Fruit fly (Drosophila melanogaster) whole organism, embryonic: ENCODE data around the gene Ktch.

ENCODE experiments used
- Awh ChIP-seq: fragments of 200-800 bp; sonication (Bioruptor generic); IDR thresholded peaks from 2 replicates; pipeline ENCODE4, ENCODE4 v1.3.6; 2022; ENCODE audit warnings: missing biosample characterization, missing genetic modification characterization
- Bdp1 ChIP-seq: fragments of 200-800 bp; sonication (Bioruptor generic); optimal IDR thresholded peaks from 3 replicates; lab custom pipeline; 2016; ENCODE audit warnings: missing biosample characterization, missing genetic modification characterization
- CG1529 ChIP-seq: fragments of 200-800 bp; sonication (Bioruptor generic); optimal IDR thresholded peaks from 3 replicates; lab custom pipeline; 2018; ENCODE audit warnings: missing biosample characterization, missing genetic modification characterization
- CG15601 ChIP-seq: fragments of 200-800 bp; sonication (Bioruptor generic); optimal IDR thresholded peaks from 3 replicates; lab custom pipeline; 2019; ENCODE audit warnings: missing biosample characterization, mild to moderate bottlenecking, missing genetic modification characterization, moderate library complexity
- CG1647 ChIP-seq: fragments of 200-800 bp; sonication (Bioruptor generic); optimal IDR thresholded peaks from 3 replicates; lab custom pipeline; 2016; ENCODE audit warnings: missing biosample characterization, missing genetic modification characterization
- CG17328 ChIP-seq: fragments of 200-800 bp; sonication (Bioruptor generic); IDR thresholded peaks from 2 replicates; pipeline ENCODE4 v1.3.6; 2022; ENCODE audit warnings: missing biosample characterization, missing genetic modification characterization
- CG17612 ChIP-seq: fragments of 200-800 bp; sonication (Bioruptor generic); IDR thresholded peaks from 2 replicates; pipeline ENCODE4 v1.3.6; 2022; ENCODE audit warnings: missing biosample characterization, missing genetic modification characterization
- CG18011 ChIP-seq: fragments of 200-800 bp; sonication (Bioruptor generic); optimal IDR thresholded peaks from 2 replicates; lab custom pipeline; 2017; ENCODE audit warnings: missing biosample characterization, missing genetic modification characterization, mild to moderate bottlenecking, moderate library complexity, missing genotype
- CG2199 ChIP-seq: fragments of 200-800 bp; sonication (Bioruptor generic); IDR thresholded peaks from 3 replicates; pipeline ENCODE4 v1.3.6; 2022; ENCODE audit warnings: missing biosample characterization, missing genetic modification characterization
- CG3281 ChIP-seq: fragments of 200-800 bp; sonication (Bioruptor generic); optimal IDR thresholded peaks from 3 replicates; lab custom pipeline; 2017; ENCODE audit warnings: missing biosample characterization, mild to moderate bottlenecking, missing genetic modification characterization
- CG33213 ChIP-seq: fragments of 200-800 bp; sonication (Bioruptor generic); optimal IDR thresholded peaks from 3 replicates; lab custom pipeline; 2016; ENCODE audit warnings: missing biosample characterization, missing genetic modification characterization
- CG34376 ChIP-seq: fragments of 200-800 bp; sonication (Bioruptor generic); optimal IDR thresholded peaks from 2 replicates; lab custom pipeline; 2018; ENCODE audit warnings: missing biosample characterization, mild to moderate bottlenecking, missing genetic modification characterization
- CG3995 ChIP-seq: fragments of 200-800 bp; sonication (Bioruptor generic); optimal IDR thresholded peaks from 3 replicates; lab custom pipeline; 2016; ENCODE audit warnings: missing biosample characterization, missing genetic modification characterization
- CG4282 ChIP-seq: fragments of 200-800 bp; sonication (Bioruptor generic); optimal IDR thresholded peaks from 2 replicates; lab custom pipeline; 2016; ENCODE audit warnings: missing biosample characterization, missing genetic modification characterization
- CG5245 ChIP-seq: fragments of 200-800 bp; sonication (Bioruptor generic); optimal IDR thresholded peaks from 3 replicates; lab custom pipeline; 2016; ENCODE audit warnings: missing biosample characterization, missing genetic modification characterization
- CG6654 ChIP-seq: fragments of 200-800 bp; sonication (Bioruptor generic); optimal IDR thresholded peaks from 2 replicates; lab custom pipeline; 2017; ENCODE audit warnings: missing biosample characterization, mild to moderate bottlenecking, missing genetic modification characterization
- CG7357 ChIP-seq: fragments of 200-800 bp; sonication (Bioruptor generic); IDR thresholded peaks from 3 replicates; pipeline ENCODE4 v1.3.6; 2022; ENCODE audit warnings: missing biosample characterization, missing genetic modification characterization
- CG7786 ChIP-seq: fragments of 200-800 bp; sonication (Bioruptor generic); optimal IDR thresholded peaks from 2 replicates; lab custom pipeline; 2016; ENCODE audit warnings: missing biosample characterization, missing genetic modification characterization
- CG7928 ChIP-seq: fragments of 200-800 bp; sonication (Bioruptor generic); optimal IDR thresholded peaks from 2 replicates; lab custom pipeline; 2017; ENCODE audit warnings: missing biosample characterization, mild to moderate bottlenecking, missing genetic modification characterization
- CG7987 ChIP-seq: fragments of 200-800 bp; sonication (Bioruptor generic); optimal IDR thresholded peaks from 2 replicates; lab custom pipeline; 2018; ENCODE audit warnings: missing biosample characterization, mild to moderate bottlenecking, missing genetic modification characterization, moderate library complexity
- CG8388 ChIP-seq: fragments of 200-800 bp; sonication (Bioruptor generic); optimal IDR thresholded peaks from 2 replicates; lab custom pipeline; 2019; ENCODE audit warnings: missing biosample characterization, mild to moderate bottlenecking, missing genetic modification characterization, moderate library complexity
- CG9215 ChIP-seq: fragments of 200-800 bp; sonication (Bioruptor generic); IDR thresholded peaks from 2 replicates; pipeline ENCODE4 v1.3.6; 2022; ENCODE audit warnings: missing biosample characterization, missing genetic modification characterization
- E2f2 ChIP-seq: fragments of 200-800 bp; sonication (Bioruptor generic); IDR thresholded peaks from 2 replicates; pipeline ENCODE4 v1.3.6; 2022; ENCODE audit warnings: missing biosample characterization, missing genetic modification characterization
- Hsf ChIP-seq: fragments of 200-800 bp; sonication (Bioruptor generic); optimal IDR thresholded peaks from 3 replicates; lab custom pipeline; 2016; ENCODE audit warnings: missing biosample characterization, missing genetic modification characterization
- Lpt ChIP-seq: fragments of >200 bp; optimal IDR thresholded peaks from 2 replicates; lab custom pipeline; 2018; ENCODE audit warnings: missing biosample characterization, missing genetic modification characterization
- MTF-1 ChIP-seq: fragments of 200-800 bp; sonication (Bioruptor generic); optimal IDR thresholded peaks from 2 replicates; lab custom pipeline; 2018; ENCODE audit warnings: missing biosample characterization, mild to moderate bottlenecking, missing genetic modification characterization, borderline replicate concordance
- NK7.1 ChIP-seq: fragments of 200-800 bp; sonication (Bioruptor generic); optimal IDR thresholded peaks from 3 replicates; lab custom pipeline; 2016; ENCODE audit warnings: missing biosample characterization, missing genetic modification characterization
- Rfx ChIP-seq: fragments of 200-800 bp; sonication (Bioruptor generic); IDR thresholded peaks from 2 replicates; pipeline ENCODE4 v1.3.6; 2022; ENCODE audit warnings: missing biosample characterization, missing genetic modification characterization
- Rx ChIP-seq: fragments of 200-800 bp; sonication (Bioruptor generic); IDR thresholded peaks from 2 replicates; pipeline ENCODE4 v1.3.6; 2022; ENCODE audit warnings: missing biosample characterization, missing genetic modification characterization
- Scr ChIP-seq: fragments of 200-800 bp; sonication (Bioruptor generic); IDR thresholded peaks from 2 replicates; pipeline ENCODE4 v1.3.6; 2022; ENCODE audit warnings: missing biosample characterization, missing genetic modification characterization; ENCODE audit not compliant: partially characterized antibody
- Tbp ChIP-seq: fragments of >200 bp; optimal IDR thresholded peaks from 2 replicates; lab custom pipeline; 2018; ENCODE audit warnings: missing biosample characterization, missing genetic modification characterization
- bbx ChIP-seq: fragments of 200-800 bp; sonication (Bioruptor generic); IDR thresholded peaks from 2 replicates; pipeline ENCODE4 v1.3.6; 2022; ENCODE audit warnings: missing biosample characterization, missing genetic modification characterization; ENCODE audit not compliant: partially characterized antibody
- cato ChIP-seq: fragments of 200-800 bp; sonication (Bioruptor generic); optimal IDR thresholded peaks from 2 replicates; lab custom pipeline; 2016; ENCODE audit warnings: missing biosample characterization, missing genetic modification characterization, borderline replicate concordance
- crc ChIP-seq: fragments of 200-800 bp; sonication (Bioruptor generic); optimal IDR thresholded peaks from 2 replicates; lab custom pipeline; 2016; ENCODE audit warnings: missing biosample characterization, missing genetic modification characterization
- crp ChIP-seq, 2 experiments: fragments of 200-800 bp; sonication (Bioruptor generic); optimal IDR thresholded peaks; 2 replicates in 1 of 2; 3 replicates in 1 of 2; lab custom pipeline; 2017; ENCODE audit warnings: missing biosample characterization in 2 of 2, missing genetic modification characterization in 2 of 2, mild to moderate bottlenecking in 1 of 2, moderate library complexity in 1 of 2
- dysf ChIP-seq: fragments of 200-800 bp; sonication (Bioruptor generic); IDR thresholded peaks from 3 replicates; pipeline ENCODE4 v1.3.6; 2022; ENCODE audit warnings: missing biosample characterization, missing genetic modification characterization
- en ChIP-seq: fragments of 200-800 bp; sonication (Bioruptor generic); optimal IDR thresholded peaks from 2 replicates; lab custom pipeline; 2016; ENCODE audit warnings: missing biosample characterization, missing genetic modification characterization
- ewg ChIP-seq: fragments of 200-800 bp; sonication (Bioruptor generic); optimal IDR thresholded peaks from 3 replicates; lab custom pipeline; 2017; ENCODE audit warnings: mild to moderate bottlenecking, missing biosample characterization, missing genetic modification reagents, missing genetic modification characterization
- fru ChIP-seq: fragments of >200 bp; optimal IDR thresholded peaks from 2 replicates; lab custom pipeline; 2017
- gce ChIP-seq: fragments of 200-800 bp; sonication (Bioruptor generic); IDR thresholded peaks from 3 replicates; pipeline ENCODE4 v1.3.6; 2022; ENCODE audit warnings: missing biosample characterization, missing genetic modification characterization
- h ChIP-seq: fragments of >200 bp; optimal IDR thresholded peaks from 2 replicates; lab custom pipeline; 2017
- ken ChIP-seq: fragments of 200-800 bp; sonication (Bioruptor generic); IDR thresholded peaks from 3 replicates; pipeline ENCODE4 v1.3.6; 2022; ENCODE audit warnings: missing biosample characterization, missing genetic modification characterization
- pan ChIP-seq, 4 experiments: fragments of >200 bp in 3 of 4; fragments of 200-800 bp in 1 of 4; sonication (Bioruptor generic) in 1 of 4; optimal IDR thresholded peaks in 3 of 4; IDR thresholded peaks in 1 of 4; 2 replicates each; pipeline versions ENCODE4 v1.3.6 to Lab custom; 2017 to 2022; ENCODE audit warnings: missing biosample characterization in 2 of 4, missing genetic modification characterization in 2 of 4, mixed read lengths in 1 of 4
- psq ChIP-seq: fragments of 200-800 bp; sonication (Bioruptor generic); optimal IDR thresholded peaks from 2 replicates; lab custom pipeline; 2017; ENCODE audit warnings: missing biosample characterization, missing genetic modification characterization
- rib ChIP-seq: fragments of 200-800 bp; sonication (Bioruptor generic); IDR thresholded peaks from 2 replicates; pipeline ENCODE4 v1.3.6; 2022; ENCODE audit warnings: missing biosample characterization, missing genetic modification characterization
- row ChIP-seq: fragments of 200-800 bp; sonication (Bioruptor generic); IDR thresholded peaks from 3 replicates; pipeline ENCODE4 v1.3.6; 2022; ENCODE audit warnings: missing biosample characterization, missing genetic modification characterization
- scrt ChIP-seq: fragments of 200-800 bp; sonication (Bioruptor generic); optimal IDR thresholded peaks from 2 replicates; lab custom pipeline; 2018; ENCODE audit warnings: missing biosample characterization, mild to moderate bottlenecking, missing genetic modification characterization, moderate library complexity
- seq ChIP-seq: fragments of 200-800 bp; sonication (Bioruptor generic); IDR thresholded peaks from 2 replicates; pipeline ENCODE4 v1.3.6; 2022; ENCODE audit warnings: missing biosample characterization, missing genetic modification characterization
- sisA ChIP-seq: fragments of 200-800 bp; sonication (Bioruptor generic); IDR thresholded peaks from 2 replicates; pipeline ENCODE4 v1.3.6; 2022; ENCODE audit warnings: missing biosample characterization, missing genetic modification characterization
- slbo ChIP-seq: fragments of 200-800 bp; sonication (Bioruptor generic); IDR thresholded peaks from 2 replicates; pipeline ENCODE4 v1.3.6; 2022; ENCODE audit warnings: missing biosample characterization, missing genetic modification characterization
- toy ChIP-seq: fragments of 200-800 bp; sonication (Bioruptor generic); IDR thresholded peaks from 2 replicates; pipeline ENCODE4 v1.3.6; 2022; ENCODE audit warnings: missing biosample characterization, missing genetic modification characterization
- zfh2 ChIP-seq: fragments of 200-800 bp; sonication (Bioruptor generic); optimal IDR thresholded peaks from 2 replicates; lab custom pipeline; 2016; ENCODE audit warnings: missing biosample characterization, missing genetic modification characterization

Ktch gene

DNA sequence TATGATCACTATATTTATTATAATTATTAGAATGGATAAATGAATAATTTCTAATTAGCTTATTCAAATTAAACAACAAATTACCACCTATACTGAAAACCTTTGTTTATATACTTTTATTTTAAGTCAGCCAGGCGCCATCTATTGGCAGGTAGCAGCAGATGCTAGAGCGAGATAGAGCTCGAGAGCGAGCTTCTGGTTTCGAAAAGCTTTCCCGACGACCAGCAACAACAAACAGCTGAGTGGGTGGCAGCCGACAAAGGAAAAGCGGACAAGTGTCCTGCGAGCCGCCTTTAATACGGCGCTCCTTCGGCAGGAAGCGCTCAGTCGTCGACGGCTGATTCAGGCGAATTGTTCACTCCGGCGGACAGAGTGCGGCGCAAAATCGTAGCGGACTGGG lies 3.6 kb upstream of the Ktch start, which contains the start of gene Gycbeta100B (continued):
- TF ChIP-seq CG7928 (peak; percentile 3), CG3995 (GFP tag; lab: Kevin White, UChicago) (no peak), ken (0 out of 3 replicates have a peak, but pooled peaks have one; percentile 9), psq (no peak), Rx (GFP tag; lab: Robert Waterston, UW) (no peak), Tbp (GFP tag; lab: Kevin White, UChicago) (no peak), slbo (GFP tag; lab: Robert Waterston, UW) (peak; percentile 42; the same call in 1 of the 2 replicates), E2f2 (GFP tag; lab: Robert Waterston, UW) (0 out of 2 replicates have a peak, but pooled peaks have one; percentile 7), MTF-1 (GFP tag; lab: Kevin White, UChicago) (peak; percentile 73), CG34376 (GFP tag; lab: Kevin White, UChicago) (peak; percentile 31), bbx (no peak), CG18011 (GFP tag; lab: Kevin White, UChicago) (no peak), cato (GFP tag; lab: Kevin White, UChicago) (no peak), zfh2 (GFP tag; lab: Kevin White, UChicago) (no peak), rib (GFP tag; lab: Robert Waterston, UW) (no peak), CG1647 (GFP tag; lab: Kevin White, UChicago) (no peak), sisA (GFP tag; lab: Robert Waterston, UW) (no peak), ewg (GFP tag; lab: Kevin White, UChicago) (peak; percentile 14), CG8388 (GFP tag; lab: Kevin White, UChicago) (no peak), toy (GFP tag; lab: Robert Waterston, UW) (no peak), h (lab: Kevin White, UChicago) (no peak), crp (GFP tag; optimal IDR thresholded peaks at IDR 0.05; lab: Kevin White, UChicago) (peak in 1 of 2 experiments; percentile 31), Scr (no peak), gce (GFP tag; lab: Robert Waterston, UW) (peak; percentile 69; the same call in 2 of the 3 replicates), row (GFP tag; lab: Robert Waterston, UW) (no peak), CG7987 (GFP tag; lab: Kevin White, UChicago) (peak; percentile 72), CG5245 (GFP tag; lab: Kevin White, UChicago) (peak; percentile 66), CG9215 (GFP tag; lab: Robert Waterston, UW) (no peak), CG2199 (GFP tag; lab: Robert Waterston, UW) (no peak), CG3281 (peak; percentile 68), CG33213 (GFP tag; lab: Kevin White, UChicago) (peak; percentile 7), CG1529 (GFP tag; lab: Kevin White, UChicago) (peak; percentile 4), fru (lab: Kevin White, UChicago) (no peak), Lpt (GFP tag; lab: Kevin White, UChicago) (no peak), Rfx (GFP tag; lab: Robert Waterston, UW) (peak; percentile 60), CG6654 (GFP tag; lab: Kevin White, UChicago) (peak; percentile 38), CG17328 (GFP tag; lab: Robert Waterston, UW) (peak; percentile 20; the same call in 1 of the 2 replicates), seq (peak; percentile 40; the same call in 1 of the 2 replicates), pan (optimal IDR thresholded peaks at IDR 0.05; lab: Kevin White, UChicago) (no peak), pan (GFP tag; optimal IDR thresholded peaks at IDR 0.05 in 1 of 2, IDR thresholded peaks at IDR 0.05 in 1 of 2) (peak in 1 of 2 experiments; percentile 44), dysf (GFP tag; lab: Robert Waterston, UW) (peak; percentile 38; the same call in 2 of the 3 replicates), CG17612 (GFP tag; lab: Robert Waterston, UW) (no peak), CG15601 (tag; lab: Kevin White, UChicago) (peak; percentile 1), crc (no peak), Bdp1 (no peak), CG4282 (no peak), CG7786 (GFP tag; lab: Kevin White, UChicago) (no peak), en (GFP tag; lab: Kevin White, UChicago) (no peak), Awh (GFP tag; lab: Robert Waterston, UW) (no peak), Hsf (GFP tag; lab: Kevin White, UChicago) (no peak), NK7.1 (GFP tag; lab: Kevin White, UChicago) (no peak), CG7357 (GFP tag; lab: Robert Waterston, UW) (0 out of 3 replicates have a peak, but pooled peaks have one; percentile 12), scrt (GFP tag; lab: Kevin White, UChicago) (peak; percentile 47)
